Worm (Caenorhabditis elegans) whole organism, L4/young adult: ENCODE measurements around the gene rga-9.

Experiments
- W03F9.2 ChIP-seq: fragments of 150-350 bp; optimal IDR thresholded peaks from 2 replicates; lab custom pipeline; 2014; ENCODE audit warnings: missing biosample characterization, missing genetic modification characterization
- him-1 ChIP-seq: sonication (generic microtip); optimal IDR thresholded peaks from 2 replicates; lab custom pipeline; 2016; ENCODE audit warnings: missing genotype, missing genetic modification reagents, missing genetic modification characterization, missing compliant biosample characterization

DNA sequence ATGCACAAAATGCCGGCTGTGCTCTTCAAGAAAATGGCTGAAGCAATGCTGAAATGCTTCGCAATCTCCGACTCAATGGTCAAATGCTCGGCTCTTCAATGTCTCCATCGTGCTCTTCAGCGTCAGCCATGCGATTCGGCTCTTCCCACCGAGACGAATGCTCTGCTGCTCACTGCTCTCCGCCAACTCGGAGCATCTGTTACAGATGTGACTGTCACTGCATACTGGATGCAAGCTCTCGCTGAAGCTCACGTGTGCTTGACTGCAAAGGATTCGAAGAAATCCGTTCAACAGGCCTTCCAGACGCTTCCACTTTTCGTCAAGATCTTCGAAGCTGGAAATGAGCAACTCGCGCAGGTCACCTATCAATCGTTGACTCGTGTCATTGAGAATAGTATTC, 30.9 kb upstream of the rga-9 start:
- no peak for TF ChIP-seq him-1 (tag; lab: Kevin White, UChicago)
- no peak for TF ChIP-seq W03F9.2 (tag; lab: Kevin White, UChicago)
